Worm (Caenorhabditis elegans) whole organism, early embryonic: ENCODE measurements around the gene C34F6.11.

Source experiments
- F13C5.2 ChIP-seq: sonication (generic microtip); optimal IDR thresholded peaks from 2 replicates; lab custom pipeline; 2017; ENCODE audit warnings: mild to moderate bottlenecking, missing genetic modification characterization, inconsistent platforms, missing compliant biosample characterization
- ama-1 ChIP-seq: fragments of 150-350 bp; optimal IDR thresholded peaks from 2 replicates; lab custom pipeline; 2014
- ceh-13 ChIP-seq: fragments of 200-800 bp; sonication (Bioruptor generic); optimal IDR thresholded peaks from 2 replicates; lab custom pipeline; 2018; ENCODE audit warnings: mild to moderate bottlenecking, missing genetic modification characterization, missing compliant biosample characterization
- ets-7 ChIP-seq: sonication (generic microtip); optimal IDR thresholded peaks from 2 replicates; lab custom pipeline; 2016; ENCODE audit warnings: missing genotype, missing genetic modification characterization, missing compliant biosample characterization
- hmg-4 ChIP-seq: fragments of 200-800 bp; sonication (Bioruptor generic); optimal IDR thresholded peaks from 2 replicates; lab custom pipeline; 2018; ENCODE audit warnings: mild to moderate bottlenecking, missing genetic modification characterization, missing compliant biosample characterization
- tbx-11 ChIP-seq: fragments of 200-800 bp; sonication (Bioruptor generic); IDR thresholded peaks from 2 replicates; pipeline ENCODE4 v1.3.6; 2022; ENCODE audit warnings: missing genetic modification characterization, missing compliant biosample characterization
- tbx-37 ChIP-seq: fragments of 200-800 bp; sonication (Bioruptor generic); conservative IDR thresholded peaks from 2 replicates; pipeline ENCODE4 v1.3.6; 2022; ENCODE audit warnings: missing genetic modification reagents, missing genetic modification characterization, missing compliant biosample characterization
- tra-4 ChIP-seq: sonication (generic microtip); optimal IDR thresholded peaks from 2 replicates; lab custom pipeline; 2017; ENCODE audit warnings: missing genetic modification characterization, missing compliant biosample characterization

DNA sequence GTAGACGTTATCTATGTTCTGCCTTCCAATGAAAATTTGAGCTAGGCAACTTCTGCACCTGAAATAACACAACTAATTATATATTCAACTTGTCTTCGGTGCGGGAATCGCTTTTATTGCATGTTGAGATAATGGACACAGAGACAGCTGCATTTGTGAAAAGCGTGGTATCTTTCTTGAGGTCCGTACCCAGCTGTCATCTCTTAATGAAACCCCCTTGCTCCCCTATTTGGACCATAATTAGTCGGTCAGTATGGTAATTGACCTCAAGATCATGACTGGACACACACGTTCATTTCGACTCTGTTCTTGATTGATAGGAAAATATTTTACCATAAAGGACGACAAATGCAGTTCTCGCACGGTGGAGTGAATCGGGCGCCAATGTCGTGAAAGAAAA lies 7.6 kb upstream of the C34F6.11 start:
- TF ChIP-seq tbx-11 (GFP tag; lab: Robert Waterston, UW), result no peak
- TF ChIP-seq tbx-37, result no peak
- TF ChIP-seq ama-1 (lab: Kevin White, UChicago), result no peak
- TF ChIP-seq hmg-4 (GFP tag; lab: Kevin White, UChicago), result no peak
- TF ChIP-seq ceh-13, result no peak
- no peak for TF ChIP-seq F13C5.2
- TF ChIP-seq tra-4 (tag; lab: Kevin White, UChicago), result no peak
- no peak for TF ChIP-seq ets-7 (tag; lab: Kevin White, UChicago)
